Worm (Caenorhabditis elegans): ENCODE measurements around the gene coq-5.
A peak's percentile ranks its signal among the peaks of the same experiment; 100 is the strongest.

Gene coq-5

DNA sequence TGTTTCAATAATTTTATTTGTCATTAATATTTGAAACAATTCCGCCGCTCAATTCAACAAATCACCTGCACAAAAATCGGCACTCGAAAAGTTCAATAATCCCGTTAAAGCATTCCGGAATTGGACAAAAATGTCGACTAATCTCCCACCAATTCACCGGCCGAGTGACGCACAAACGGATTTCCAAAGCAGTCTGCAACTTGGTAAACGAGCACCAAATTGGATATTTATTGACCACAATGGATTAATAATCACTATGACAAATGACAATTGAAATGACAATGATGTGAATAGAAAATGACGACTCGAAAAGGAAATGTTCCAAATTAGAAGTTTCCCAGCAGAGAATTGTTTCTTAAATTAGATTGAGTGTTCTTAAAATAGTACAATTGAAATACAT lies 22.6 kb downstream of the coq-5 start:
- no peak for TF ChIP-seq sma-3 (GFP tag; optimal IDR thresholded peaks at IDR 0.05)
- TF ChIP-seq sma-9 (GFP tag; optimal IDR thresholded peaks at IDR 0.05) = peak; percentile 38
- TF ChIP-seq sma-9 (tag; optimal IDR thresholded peaks at IDR 0.05) = no peak

DNA sequence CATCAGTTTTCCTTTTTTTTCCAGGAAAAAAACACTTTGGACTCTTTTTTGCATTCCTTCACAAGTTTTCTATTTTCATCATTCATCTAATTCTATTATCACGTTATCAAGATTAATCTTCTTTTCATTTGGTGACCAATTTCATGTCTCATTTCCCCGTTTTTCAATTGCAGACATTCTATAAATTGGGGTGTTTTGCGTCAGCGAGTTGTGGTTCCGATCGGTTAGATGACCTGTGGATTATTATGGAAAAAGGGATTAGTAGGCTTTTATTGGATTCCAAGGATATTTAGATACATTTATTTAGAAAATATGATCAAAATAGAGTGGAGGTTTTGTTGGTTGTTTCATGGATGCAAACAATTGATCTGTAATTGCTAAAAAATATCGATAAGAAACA lies 23.4 kb downstream of the coq-5 start:
- TF ChIP-seq aly-2 (tag; optimal IDR thresholded peaks at IDR 0.05) (no peak), ceh-16 (tag; optimal IDR thresholded peaks at IDR 0.05) (no peak), mab-5 (tag; optimal IDR thresholded peaks at IDR 0.05) (no peak), dmd-4 (tag; optimal IDR thresholded peaks at IDR 0.05) (no peak), blmp-1 (tag; optimal IDR thresholded peaks at IDR 0.05; ENCODE audit: insufficient read depth) (no peak), lin-13 (GFP tag; optimal IDR thresholded peaks at IDR 0.05) (no peak), sem-4 (tag; optimal IDR thresholded peaks at IDR 0.05) (no peak), ztf-4 (tag; optimal IDR thresholded peaks at IDR 0.05) (no peak), lin-39 (tag; optimal IDR thresholded peaks at IDR 0.05) (no peak), nhr-11 (tag; optimal IDR thresholded peaks at IDR 0.05) (no peak), alr-1 (tag; optimal IDR thresholded peaks at IDR 0.05) (no peak), ZK546.5 (tag; optimal IDR thresholded peaks at IDR 0.05) (no peak), crh-2 (tag; optimal IDR thresholded peaks at IDR 0.05) (no peak)

ce11 chrIII:7832473-7832872 lies 25.8 kb downstream of the coq-5 start:
- no peak for TF ChIP-seq egl-27 (tag; optimal IDR thresholded peaks at IDR 0.05)
- TF ChIP-seq nhr-237 (tag; optimal IDR thresholded peaks at IDR 0.05) = no peak
- no peak for TF ChIP-seq nhr-21 (tag; optimal IDR thresholded peaks at IDR 0.05)
- TF ChIP-seq dmd-4 (tag; optimal IDR thresholded peaks at IDR 0.05) = no peak
- no peak for TF ChIP-seq unc-62 (GFP tag; optimal IDR thresholded peaks at IDR 0.05)

DNA sequence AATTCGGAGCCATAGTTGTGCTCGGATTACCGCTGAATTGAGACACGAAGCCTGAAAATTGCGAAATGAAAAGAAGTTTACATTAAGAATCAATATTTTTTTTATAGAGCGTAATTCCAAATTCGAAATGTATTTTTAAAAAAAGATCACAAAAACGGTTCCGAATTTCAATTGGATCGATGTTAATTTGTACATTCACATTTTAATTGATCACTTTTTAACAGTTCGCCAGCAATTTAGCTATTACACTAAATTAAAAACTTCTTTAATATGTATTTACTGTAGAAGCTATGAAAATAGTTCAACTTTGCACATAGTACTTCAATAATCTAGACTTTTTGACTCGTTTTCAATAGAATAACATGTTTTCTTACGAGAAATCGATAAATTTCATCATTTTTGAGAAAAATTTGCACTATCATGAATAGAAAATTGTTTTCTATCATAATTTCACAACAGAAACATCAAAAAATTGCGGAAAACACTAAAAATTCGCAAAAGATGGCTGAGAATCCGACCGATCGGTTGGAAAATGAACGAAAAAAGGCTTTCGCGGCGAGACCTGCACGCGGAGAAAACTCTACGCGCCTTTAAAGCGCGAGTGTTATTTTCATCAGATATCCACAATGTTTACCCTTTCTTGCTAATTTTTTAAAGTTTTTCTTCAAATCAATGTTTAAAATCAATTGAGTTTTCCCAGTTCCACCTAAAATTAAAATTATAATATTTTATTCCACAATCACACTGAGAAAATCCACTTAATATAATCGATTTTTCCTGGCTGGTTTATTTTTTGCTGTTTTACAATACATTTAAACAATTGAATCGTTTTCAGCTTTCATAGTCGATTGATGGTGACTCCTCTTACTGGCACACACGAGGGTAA lies 29.4 kb downstream of the coq-5 start, which contains the start of the genes egl-45 and kcmf-1:
Gene egl-45, minus strand, starts transcription at position 51 of the 886 bp plus-strand sequence.
Gene kcmf-1, plus strand, starts transcription at position 836 of the 886 bp plus-strand sequence.
- peak in 1 of 2 experiments; percentile 61 for TF ChIP-seq lsy-2 (tag; optimal IDR thresholded peaks at IDR 0.05)
- TF ChIP-seq snpc-4 (tag; optimal IDR thresholded peaks at IDR 0.05) = no peak
- peak; percentile 42 for TF ChIP-seq C34F6.9 (tag; optimal IDR thresholded peaks at IDR 0.05)
- no peak for TF ChIP-seq sma-3 (GFP tag; optimal IDR thresholded peaks at IDR 0.05)
- TF ChIP-seq nhr-129 (tag; optimal IDR thresholded peaks at IDR 0.05) = peak; percentile 12

- no peak for TF ChIP-seq nhr-21 (tag; optimal IDR thresholded peaks at IDR 0.05)
- no peak for TF ChIP-seq C34F6.9 (tag; optimal IDR thresholded peaks at IDR 0.05)
- no peak for TF ChIP-seq sma-9 (GFP tag; optimal IDR thresholded peaks at IDR 0.05)
- no peak for TF ChIP-seq sma-9 (tag; optimal IDR thresholded peaks at IDR 0.05)
- no peak for TF ChIP-seq unc-55 (GFP tag; optimal IDR thresholded peaks at IDR 0.05)
- no peak for TF ChIP-seq nhr-77 (tag; optimal IDR thresholded peaks at IDR 0.05)
- TF ChIP-seq unc-62 (GFP tag; optimal IDR thresholded peaks at IDR 0.05) = no peak
- no peak for TF ChIP-seq nhr-10 (tag; optimal IDR thresholded peaks at IDR 0.05)
- no peak for TF ChIP-seq F13H6.1 (tag; optimal IDR thresholded peaks at IDR 0.05)
- no peak for TF ChIP-seq lsy-2 (tag; optimal IDR thresholded peaks at IDR 0.05)
- TF ChIP-seq sem-4 (tag; optimal IDR thresholded peaks at IDR 0.05) = no peak
- no peak for TF ChIP-seq dmd-4 (tag; optimal IDR thresholded peaks at IDR 0.05)
- no peak for TF ChIP-seq lin-11 (tag; optimal IDR thresholded peaks at IDR 0.05)
- TF ChIP-seq ama-1 (optimal IDR thresholded peaks at IDR 0.05) = no peak
- TF ChIP-seq lin-39 (tag; optimal IDR thresholded peaks at IDR 0.05) = no peak
- TF ChIP-seq mab-5 (tag; optimal IDR thresholded peaks at IDR 0.05) = no peak
- no peak for TF ChIP-seq ceh-16 (tag; optimal IDR thresholded peaks at IDR 0.05)
- no peak for TF ChIP-seq nhr-6 (tag; optimal IDR thresholded peaks at IDR 0.05)
- TF ChIP-seq fos-1 (tag; optimal IDR thresholded peaks at IDR 0.05) = no peak
- no peak for TF ChIP-seq elt-3 (tag; optimal IDR thresholded peaks at IDR 0.05)
Observed at ce11 chrIII:7824041-7824440, 34.2 kb downstream of the coq-5 start.
